Fruit fly (Drosophila melanogaster): ENCODE results near the gene Aduk.

Aduk gene

dm6 chr3R:9297163-9297562, 37.4 kb downstream of the Aduk start:
- TF ChIP-seq CrebA (GFP tag; optimal IDR thresholded peaks at IDR 0.05; ENCODE audit: borderline replicate concordance), result no peak
- no peak for TF ChIP-seq sage (GFP tag; optimal IDR thresholded peaks at IDR 0.05)
- no peak for TF ChIP-seq dl (GFP tag; optimal IDR thresholded peaks at IDR 0.05; ENCODE audit: insufficient read depth in 1 of 2, partially characterized antibody in 2 of 2)
- no peak for TF ChIP-seq tai (GFP tag; optimal IDR thresholded peaks at IDR 0.05)
- TF ChIP-seq GATAd (GFP tag; optimal IDR thresholded peaks at IDR 0.05), result no peak
- no peak for TF ChIP-seq Mio (GFP tag; optimal IDR thresholded peaks at IDR 0.05)
- peak; percentile 86 for TF ChIP-seq Dfd (GFP tag; optimal IDR thresholded peaks at IDR 0.05)
- TF ChIP-seq jim (GFP tag; optimal IDR thresholded peaks at IDR 0.05), result no peak
- TF ChIP-seq dsf (GFP tag; optimal IDR thresholded peaks at IDR 0.05; ENCODE audit: borderline replicate concordance), result no peak

dm6 chr3R:9287710-9288109, 46.8 kb downstream of the Aduk start:
- TF ChIP-seq Dfd (GFP tag; optimal IDR thresholded peaks at IDR 0.05), result no peak
- TF ChIP-seq N (GFP tag; optimal IDR thresholded peaks at IDR 0.05), result no peak
- TF ChIP-seq fru (GFP tag; optimal IDR thresholded peaks at IDR 0.05), result no peak
- no peak for TF ChIP-seq Hr83 (GFP tag; optimal IDR thresholded peaks at IDR 0.05; ENCODE audit: poor library complexity, severe bottlenecking)
- no peak for TF ChIP-seq pan (optimal IDR thresholded peaks at IDR 0.05)
- no peak for TF ChIP-seq Dif (GFP tag; optimal IDR thresholded peaks at IDR 0.05; ENCODE audit: partially characterized antibody)
- no peak for TF ChIP-seq brk (GFP tag; optimal IDR thresholded peaks at IDR 0.05)
- TF ChIP-seq OdsH (GFP tag; optimal IDR thresholded peaks at IDR 0.05), result no peak
- no peak for TF ChIP-seq foxo (GFP tag; optimal IDR thresholded peaks at IDR 0.05)
- no peak for TF ChIP-seq sv (GFP tag; optimal IDR thresholded peaks at IDR 0.05)
- TF ChIP-seq dl (GFP tag; optimal IDR thresholded peaks at IDR 0.05; ENCODE audit: insufficient read depth in 1 of 2, partially characterized antibody in 2 of 2), result no peak
- no peak for TF ChIP-seq psq (GFP tag; optimal IDR thresholded peaks at IDR 0.05)
- no peak for TF ChIP-seq Vsx2 (GFP tag; optimal IDR thresholded peaks at IDR 0.05; ENCODE audit: partially characterized antibody)
- no peak for TF ChIP-seq sage (GFP tag; optimal IDR thresholded peaks at IDR 0.05)
- TF ChIP-seq jim (GFP tag; optimal IDR thresholded peaks at IDR 0.05), result no peak
- TF ChIP-seq Rel (GFP tag; optimal IDR thresholded peaks at IDR 0.05), result no peak
- TF ChIP-seq Rel (tag; optimal IDR thresholded peaks at IDR 0.05), result no peak
- TF ChIP-seq Mio (GFP tag; optimal IDR thresholded peaks at IDR 0.05), result no peak
- no peak for TF ChIP-seq dmrt93B (GFP tag; optimal IDR thresholded peaks at IDR 0.05)
- no peak for TF ChIP-seq rgr (GFP tag; optimal IDR thresholded peaks at IDR 0.05)
- no peak for TF ChIP-seq h (GFP tag; optimal IDR thresholded peaks at IDR 0.05)

Measured in whole organism, wandering third instar larva.